Fruit fly (Drosophila melanogaster) Kc167 (cell line): Measurements from ENCODE around the gene Med.

Experiments
- Sin3A ChIP-seq: fragments of >200 bp; optimal IDR thresholded peaks from 2 replicates; lab custom pipeline; 2018; ENCODE audit warnings: missing external identifiers
- h ChIP-seq: fragments of >200 bp; optimal IDR thresholded peaks from 3 replicates; lab custom pipeline; 2018; ENCODE audit warnings: missing external identifiers

- no peak for TF ChIP-seq Sin3A (lab: Kevin White, UChicago)
- TF ChIP-seq h (lab: Kevin White, UChicago), result no peak
These were observed 11.1 kb upstream of the Med start for dm6 chr3R:31599538-31600313.
